Worm (Caenorhabditis elegans) whole organism, young adult: Measurements from ENCODE around the gene him-18.

Experiments
- ceh-40 ChIP-seq: fragments of 200-800 bp; sonication (Bioruptor generic); IDR thresholded peaks from 2 replicates; pipeline ENCODE4 v1.3.6; 2022; ENCODE audit warnings: missing genetic modification characterization, missing compliant biosample characterization
- tbp1 ChIP-seq: fragments of 200-800 bp; sonication (Bioruptor generic); optimal IDR thresholded peaks from 2 replicates; lab custom pipeline; 2018; ENCODE audit warnings: mild to moderate bottlenecking, missing genetic modification characterization, missing compliant biosample characterization

DNA sequence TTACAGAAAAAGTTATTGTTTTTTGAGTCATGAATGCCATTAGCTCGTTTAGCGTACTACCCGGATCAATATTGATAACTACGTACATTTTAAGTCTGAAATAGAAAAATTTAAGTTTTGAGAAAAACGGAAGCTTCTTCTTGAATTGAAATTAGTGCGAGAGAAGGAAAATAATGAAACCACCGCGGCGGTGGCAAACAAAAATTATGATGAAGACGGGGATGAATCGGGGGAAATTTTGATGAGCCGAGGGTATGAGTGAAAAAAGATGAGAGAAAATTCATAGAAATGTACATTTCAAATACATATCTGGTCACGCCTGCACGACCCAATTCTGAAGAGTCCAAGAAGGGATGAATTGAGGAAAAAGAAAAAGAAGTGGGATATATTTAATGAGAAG lies 49.7 kb downstream of the him-18 start, which contains the start of gene T23F11.4:
- TF ChIP-seq ceh-40: no peak
- TF ChIP-seq tbp1: no peak
